Fruit fly (Drosophila melanogaster) whole organism, pupa: ENCODE results near the gene CG5787.
A peak's percentile ranks its signal among the peaks of the same experiment; 100 is the strongest.

Experiments
- CG10348 ChIP-seq: fragments of 200-800 bp; sonication (Bioruptor generic); IDR thresholded peaks from 2 replicates; pipeline ENCODE4 v1.3.6; 2022; ENCODE audit warnings: missing biosample characterization, missing genetic modification characterization
- CG12605 ChIP-seq: fragments of 200-800 bp; sonication (Bioruptor generic); IDR thresholded peaks from 2 replicates; pipeline ENCODE4 v1.3.6; 2022; ENCODE audit warnings: missing biosample characterization, missing genetic modification characterization
- CG14655 ChIP-seq: fragments of 200-800 bp; sonication (Bioruptor generic); optimal IDR thresholded peaks from 3 replicates; lab custom pipeline; 2017; ENCODE audit warnings: mild to moderate bottlenecking, missing biosample characterization, missing genetic modification reagents, missing genetic modification characterization
- CG15710 ChIP-seq: fragments of 200-800 bp; sonication (Bioruptor generic); optimal IDR thresholded peaks from 2 replicates; lab custom pipeline; 2018; ENCODE audit warnings: missing biosample characterization, mild to moderate bottlenecking, missing genetic modification characterization, moderate library complexity
- CG17806 ChIP-seq: fragments of 200-800 bp; sonication (Bioruptor generic); optimal IDR thresholded peaks from 2 replicates; lab custom pipeline; 2018; ENCODE audit warnings: missing biosample characterization, mild to moderate bottlenecking, missing genetic modification characterization, moderate library complexity
- CG32121 ChIP-seq: fragments of 200-800 bp; sonication (Bioruptor generic); IDR thresholded peaks from 2 replicates; pipeline ENCODE4 v1.3.6; 2022; ENCODE audit warnings: missing biosample characterization, missing genetic modification characterization
- CG34367 ChIP-seq: fragments of 200-800 bp; sonication (Bioruptor generic); optimal IDR thresholded peaks from 2 replicates; lab custom pipeline; 2018; ENCODE audit warnings: missing biosample characterization, mild to moderate bottlenecking, missing genetic modification characterization
- CG4496 ChIP-seq: fragments of 200-800 bp; sonication (Bioruptor generic); IDR thresholded peaks from 3 replicates; pipeline ENCODE4 v1.3.6; 2022; ENCODE audit warnings: missing biosample characterization, missing genetic modification characterization
- CG8159 ChIP-seq: fragments of 200-800 bp; sonication (Bioruptor generic); optimal IDR thresholded peaks from 3 replicates; lab custom pipeline; 2018; ENCODE audit warnings: missing biosample characterization, mild to moderate bottlenecking, missing genetic modification characterization, moderate library complexity
- CG8301 ChIP-seq: fragments of 200-800 bp; sonication (Bioruptor generic); optimal IDR thresholded peaks from 2 replicates; lab custom pipeline; 2018; ENCODE audit warnings: missing biosample characterization, mild to moderate bottlenecking, missing genetic modification characterization
- CG9948 ChIP-seq: fragments of 200-800 bp; sonication (Bioruptor generic); optimal IDR thresholded peaks from 2 replicates; lab custom pipeline; 2018; ENCODE audit warnings: missing biosample characterization, mild to moderate bottlenecking, missing genetic modification characterization, moderate library complexity
- D1 ChIP-seq: fragments of 200-800 bp; sonication (Bioruptor generic); optimal IDR thresholded peaks from 2 replicates; lab custom pipeline; 2018; ENCODE audit warnings: missing biosample characterization, mild to moderate bottlenecking, missing genetic modification characterization, moderate library complexity
- EcR ChIP-seq: fragments of 200-800 bp; sonication (Bioruptor generic); optimal IDR thresholded peaks from 3 replicates; lab custom pipeline; 2019; ENCODE audit warnings: missing biosample characterization, missing genetic modification characterization, mild to moderate bottlenecking, moderate library complexity, missing genetic modification reagents
- Ets98B ChIP-seq: fragments of 200-800 bp; sonication (Bioruptor generic); IDR thresholded peaks from 2 replicates; pipeline ENCODE4 v1.3.6; 2022; ENCODE audit warnings: missing biosample characterization, missing genetic modification characterization
- Pif1A ChIP-seq: fragments of 200-800 bp; sonication (Bioruptor generic); optimal IDR thresholded peaks from 3 replicates; lab custom pipeline; 2016; ENCODE audit warnings: missing biosample characterization, missing genetic modification characterization
- Pif1B ChIP-seq: fragments of 200-800 bp; sonication (Bioruptor generic); optimal IDR thresholded peaks from 3 replicates; lab custom pipeline; 2016; ENCODE audit warnings: missing biosample characterization, missing genetic modification characterization
- Snoo ChIP-seq: fragments of 200-800 bp; sonication (Bioruptor generic); optimal IDR thresholded peaks from 3 replicates; lab custom pipeline; 2017; ENCODE audit warnings: missing biosample characterization, mild to moderate bottlenecking, missing genetic modification characterization, inconsistent platforms
- fd96Ca ChIP-seq: fragments of 200-800 bp; sonication (Bioruptor generic); IDR thresholded peaks from 3 replicates; pipeline ENCODE4 v1.3.6; 2022; ENCODE audit warnings: missing biosample characterization, missing genetic modification characterization
- gl ChIP-seq: fragments of 200-800 bp; sonication (Bioruptor generic); optimal IDR thresholded peaks from 2 replicates; lab custom pipeline; 2018; ENCODE audit warnings: missing biosample characterization, mild to moderate bottlenecking, missing genetic modification characterization
- rn ChIP-seq: fragments of 200-800 bp; sonication (Bioruptor generic); IDR thresholded peaks from 2 replicates; pipeline ENCODE4 v1.3.6; 2022; ENCODE audit warnings: missing biosample characterization, missing genetic modification characterization

Gene CG5787

dm6 chr2L:12704418-12704920 is 8.3 kb downstream of the CG5787 start, which contains the start of the genes CG5776 and spict:
Gene CG5776 (minus strand): TSS chr2L:12704451.
Gene spict (plus strand): TSS chr2L:12704725.
- TF ChIP-seq CG15710 (tag; lab: Kevin White, UChicago): peak; percentile 75
- peak; percentile 46 for TF ChIP-seq gl
- peak; percentile 69 for TF ChIP-seq CG8159 (tag; lab: Kevin White, UChicago)
- TF ChIP-seq CG9948 (tag; lab: Kevin White, UChicago): peak; percentile 47
- peak; percentile 68; the same call in 2 of the 3 replicates for TF ChIP-seq CG4496
- peak; percentile 46 for TF ChIP-seq Snoo (tag; lab: Kevin White, UChicago)
- TF ChIP-seq Ets98B: peak; percentile 74
- TF ChIP-seq CG8301 (tag; lab: Kevin White, UChicago): peak; percentile 54
- no peak for TF ChIP-seq Pif1A (GFP tag; lab: Kevin White, UChicago)
- no peak for TF ChIP-seq EcR (GFP tag; lab: Kevin White, UChicago)
- peak; percentile 71 for TF ChIP-seq CG32121 (GFP tag; lab: Robert Waterston, UW)
- peak; percentile 82 for TF ChIP-seq fd96Ca (GFP tag; lab: Robert Waterston, UW)
- TF ChIP-seq Pif1B (GFP tag; lab: Kevin White, UChicago): no peak
- TF ChIP-seq CG12605 (GFP tag; lab: Robert Waterston, UW): peak; percentile 25; the same call in 1 of the 2 replicates
- TF ChIP-seq CG17806: peak; percentile 53
- peak; percentile 66 for TF ChIP-seq CG34367 (tag; lab: Kevin White, UChicago)
- TF ChIP-seq rn: peak; percentile 37; the same call in 1 of the 2 replicates
- TF ChIP-seq CG14655 (GFP tag; lab: Kevin White, UChicago): no peak
- no peak for TF ChIP-seq D1 (tag; lab: Kevin White, UChicago)

dm6 chr2L:12701498-12701897 is 11.3 kb downstream of the CG5787 start:
- no peak for TF ChIP-seq CG14655 (GFP tag; lab: Kevin White, UChicago)
- TF ChIP-seq Ets98B: no peak
- TF ChIP-seq Snoo (tag; lab: Kevin White, UChicago): no peak
- TF ChIP-seq gl: no peak
- no peak for TF ChIP-seq fd96Ca (GFP tag; lab: Robert Waterston, UW)
- no peak for TF ChIP-seq CG9948 (tag; lab: Kevin White, UChicago)
- TF ChIP-seq EcR (GFP tag; lab: Kevin White, UChicago): no peak
- TF ChIP-seq CG8301 (tag; lab: Kevin White, UChicago): no peak
- TF ChIP-seq CG34367 (tag; lab: Kevin White, UChicago): no peak
- TF ChIP-seq CG10348 (GFP tag; lab: Robert Waterston, UW): no peak
- TF ChIP-seq Pif1B (GFP tag; lab: Kevin White, UChicago): no peak
- no peak for TF ChIP-seq CG8159 (tag; lab: Kevin White, UChicago)
- no peak for TF ChIP-seq rn
- TF ChIP-seq CG12605 (GFP tag; lab: Robert Waterston, UW): no peak
- TF ChIP-seq CG17806: no peak
- TF ChIP-seq, all 21 proteins: peak for 0

- TF ChIP-seq CG4496 (peak; percentile 62), CG32121 (GFP tag; lab: Robert Waterston, UW) (peak; percentile 49; the same call in 1 of the 2 replicates), Snoo (tag; lab: Kevin White, UChicago) (peak; percentile 43), CG10348 (GFP tag; lab: Robert Waterston, UW) (no peak), CG8159 (tag; lab: Kevin White, UChicago) (no peak), CG12605 (GFP tag; lab: Robert Waterston, UW) (peak; percentile 34; the same call in 1 of the 2 replicates)
Measured at dm6 chr2L:12700381-12700963, 12.3 kb downstream of the CG5787 start, which contains the start of gene CG17036. Gene CG17036 (minus strand): TSS chr2L:12700746.

- TF ChIP-seq CG17806 (no peak), CG9948 (tag; lab: Kevin White, UChicago) (no peak), D1 (tag; lab: Kevin White, UChicago) (no peak), EcR (GFP tag; lab: Kevin White, UChicago) (no peak)
Measured at dm6 chr2L:12697223-12697622, 15.5 kb downstream of the CG5787 start, which contains the start of gene CG5781. Gene CG5781 (minus strand): TSS chr2L:12697323.

- TF ChIP-seq CG10348 (GFP tag; lab: Robert Waterston, UW) (no peak), CG15710 (tag; lab: Kevin White, UChicago) (no peak), EcR (GFP tag; lab: Kevin White, UChicago) (no peak), CG12605 (GFP tag; lab: Robert Waterston, UW) (peak; percentile 71), D1 (tag; lab: Kevin White, UChicago) (no peak), fd96Ca (GFP tag; lab: Robert Waterston, UW) (0 out of 3 replicates have a peak, but pooled peaks have one; percentile 30)
Measured at dm6 chr2L:12694823-12695420, 17.8 kb downstream of the CG5787 start, which contains the start of the genes IFT43 and PICK1. Gene IFT43 (minus strand): TSS chr2L:12694988. Gene PICK1 (plus strand): TSS chr2L:12695033.
